Worm (Caenorhabditis elegans) whole organism, early embryonic: Measurements from ENCODE around the gene F47B8.1.

Experiments
- F13C5.2 ChIP-seq: sonication (generic microtip); optimal IDR thresholded peaks from 2 replicates; lab custom pipeline; 2017; ENCODE audit warnings: mild to moderate bottlenecking, missing genetic modification characterization, inconsistent platforms, missing compliant biosample characterization
- aly-1 ChIP-seq: sonication (generic microtip); optimal IDR thresholded peaks from 2 replicates; lab custom pipeline; 2016; ENCODE audit warnings: missing genetic modification characterization, missing compliant biosample characterization
- ama-1 ChIP-seq: fragments of 150-350 bp; optimal IDR thresholded peaks from 2 replicates; lab custom pipeline; 2014
- ets-7 ChIP-seq: sonication (generic microtip); optimal IDR thresholded peaks from 2 replicates; lab custom pipeline; 2016; ENCODE audit warnings: missing genotype, missing genetic modification characterization, missing compliant biosample characterization
- flt-1 ChIP-seq: fragments of 200-800 bp; sonication (Bioruptor generic); IDR thresholded peaks from 2 replicates; pipeline ENCODE4 v1.3.6; 2022; ENCODE audit warnings: missing genetic modification characterization, missing compliant biosample characterization
- hmg-4 ChIP-seq: fragments of 200-800 bp; sonication (Bioruptor generic); optimal IDR thresholded peaks from 2 replicates; lab custom pipeline; 2018; ENCODE audit warnings: mild to moderate bottlenecking, missing genetic modification characterization, missing compliant biosample characterization
- hnd-1 ChIP-seq: sonication (generic microtip); optimal IDR thresholded peaks from 2 replicates; lab custom pipeline; 2016; ENCODE audit warnings: missing genetic modification characterization, missing compliant biosample characterization
- pes-1 ChIP-seq: fragments of 200-800 bp; sonication (Bioruptor generic); IDR thresholded peaks from 2 replicates; pipeline ENCODE4 v1.3.6; 2022; ENCODE audit warnings: missing genetic modification reagents, missing genetic modification characterization, missing compliant biosample characterization
- tbx-11 ChIP-seq: fragments of 200-800 bp; sonication (Bioruptor generic); IDR thresholded peaks from 2 replicates; pipeline ENCODE4 v1.3.6; 2022; ENCODE audit warnings: missing genetic modification characterization, missing compliant biosample characterization
- tbx-37 ChIP-seq: fragments of 200-800 bp; sonication (Bioruptor generic); conservative IDR thresholded peaks from 2 replicates; pipeline ENCODE4 v1.3.6; 2022; ENCODE audit warnings: missing genetic modification reagents, missing genetic modification characterization, missing compliant biosample characterization

DNA sequence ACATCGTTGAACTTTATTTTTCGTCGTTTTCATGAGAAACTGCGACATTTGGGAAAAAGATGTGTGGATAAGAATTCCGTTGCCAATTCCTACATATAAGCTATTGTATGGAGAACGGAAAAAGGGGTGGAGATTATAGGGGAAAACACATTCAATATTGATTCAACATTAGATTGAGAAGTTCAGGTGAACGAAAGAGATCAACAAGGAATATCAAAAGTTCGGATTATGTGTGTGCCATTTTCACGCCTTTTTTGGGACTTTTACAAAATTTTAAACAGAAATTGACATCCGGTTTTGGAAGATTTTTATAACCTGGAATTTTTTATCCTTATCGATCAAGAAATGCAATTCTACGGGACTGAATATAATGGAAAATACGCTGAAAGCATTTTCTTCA is 13.6 kb upstream of the F47B8.1 start, which contains the start of gene F47B8.5:
- no peak for TF ChIP-seq hnd-1 (tag; lab: Kevin White, UChicago)
- TF ChIP-seq ets-7 (tag; lab: Kevin White, UChicago) = no peak
- no peak for TF ChIP-seq ama-1 (lab: Kevin White, UChicago)
- no peak for TF ChIP-seq tbx-11
- no peak for TF ChIP-seq F13C5.2 (tag; lab: Kevin White, UChicago)
- TF ChIP-seq hmg-4 (GFP tag; lab: Kevin White, UChicago) = no peak
- no peak for TF ChIP-seq aly-1 (tag; lab: Kevin White, UChicago)
- TF ChIP-seq pes-1 (GFP tag; lab: Robert Waterston, UW) = no peak
- TF ChIP-seq tbx-37 (GFP tag; lab: Robert Waterston, UW) = no peak
- no peak for TF ChIP-seq flt-1 (GFP tag; lab: Robert Waterston, UW)
